Fruit fly (Drosophila melanogaster): ENCODE measurements around the gene CG3557.

CG3557 gene

dm6 chr2L:2398459-2398858 lies 12.9 kb upstream of the CG3557 start (continued):
- TF ChIP-seq Ptx1 (GFP tag; IDR thresholded peaks at IDR 0.05) (0 out of 2 replicates have a peak, but pooled peaks have one; percentile 16), CG32772 (GFP tag; IDR thresholded peaks at IDR 0.05) (0 out of 2 replicates have a peak, but pooled peaks have one; percentile 33), CG14441 (GFP tag; IDR thresholded peaks at IDR 0.05) (0 out of 2 replicates have a peak, but pooled peaks have one; percentile 10), CG5245 (GFP tag; optimal IDR thresholded peaks at IDR 0.05) (no peak), HLH3B (GFP tag; IDR thresholded peaks at IDR 0.05) (0 out of 2 replicates have a peak, but pooled peaks have one; percentile 10), tx (GFP tag; optimal IDR thresholded peaks at IDR 0.05) (no peak), CG11696 (GFP tag; IDR thresholded peaks at IDR 0.05) (0 out of 2 replicates have a peak, but pooled peaks have one; percentile 9), CG12769 (tag; optimal IDR thresholded peaks at IDR 0.05) (no peak), CG12391 (tag; optimal IDR thresholded peaks at IDR 0.05) (no peak), CG13424 (tag; optimal IDR thresholded peaks at IDR 0.05) (no peak), esg (GFP tag; conservative IDR thresholded peaks at IDR 0.05) (0 out of 2 replicates have a peak, but pooled peaks have one; percentile 14), CG14050 (GFP tag; IDR thresholded peaks at IDR 0.05) (no peak), NFAT (GFP tag; IDR thresholded peaks at IDR 0.05) (no peak), CG6175 (GFP tag; IDR thresholded peaks at IDR 0.05) (no peak), pan (optimal IDR thresholded peaks at IDR 0.05) (no peak), pan (GFP tag; optimal IDR thresholded peaks at IDR 0.05 in 1 of 2, IDR thresholded peaks at IDR 0.05 in 1 of 2) (peak in 1 of 2 experiments; percentile 5), CG12744 (GFP tag; optimal IDR thresholded peaks at IDR 0.05) (no peak), CG11695 (GFP tag; IDR thresholded peaks at IDR 0.05) (peak; percentile 21; the same call in 1 of the 3 replicates), dpn (GFP tag; optimal IDR thresholded peaks at IDR 0.05) (no peak), Stat92E (GFP tag; optimal IDR thresholded peaks at IDR 0.05) (no peak), CG30431 (GFP tag; optimal IDR thresholded peaks at IDR 0.05) (no peak), Ets65A (GFP tag) (no peak), trem (tag; optimal IDR thresholded peaks at IDR 0.05) (no peak), gsb (GFP tag; IDR thresholded peaks at IDR 0.05) (no peak), ac (GFP tag; optimal IDR thresholded peaks at IDR 0.05) (no peak), cad (GFP tag; optimal IDR thresholded peaks at IDR 0.05) (no peak), CG15269 (tag; optimal IDR thresholded peaks at IDR 0.05) (peak; percentile 16), CG34376 (GFP tag; optimal IDR thresholded peaks at IDR 0.05) (no peak), Oli (tag; optimal IDR thresholded peaks at IDR 0.05) (peak; percentile 24), jigr1 (GFP tag; IDR thresholded peaks at IDR 0.05) (no peak), onecut (GFP tag; IDR thresholded peaks at IDR 0.05) (no peak), CTCF (GFP tag; optimal IDR thresholded peaks at IDR 0.05) (no peak), CG34422 (GFP tag; IDR thresholded peaks at IDR 0.05) (peak; percentile 42; the same call in 1 of the 3 replicates), vvl (GFP tag; IDR thresholded peaks at IDR 0.05) (peak; percentile 30; the same call in 1 of the 2 replicates), Myb (GFP tag; optimal IDR thresholded peaks at IDR 0.05) (no peak), CG31224 (GFP tag; IDR thresholded peaks at IDR 0.05) (no peak), CG1792 (GFP tag; optimal IDR thresholded peaks at IDR 0.05) (no peak), lab (GFP tag; optimal IDR thresholded peaks at IDR 0.05) (peak; percentile 4), phol (tag; optimal IDR thresholded peaks at IDR 0.05) (peak; percentile 16), MESR4 (GFP tag; optimal IDR thresholded peaks at IDR 0.05) (no peak), ewg (GFP tag; optimal IDR thresholded peaks at IDR 0.05) (no peak), CG32532 (GFP tag; IDR thresholded peaks at IDR 0.05) (0 out of 2 replicates have a peak, but pooled peaks have one; percentile 12), CG31365 (tag; optimal IDR thresholded peaks at IDR 0.05) (no peak), CG10462 (GFP tag; optimal IDR thresholded peaks at IDR 0.05) (no peak), insv (GFP tag; optimal IDR thresholded peaks at IDR 0.05) (no peak), p53 (GFP tag; optimal IDR thresholded peaks at IDR 0.05) (no peak), cas (GFP tag; IDR thresholded peaks at IDR 0.05) (no peak), CG10959 (GFP tag; IDR thresholded peaks at IDR 0.05) (no peak), Ada2b (GFP tag; IDR thresholded peaks at IDR 0.05) (0 out of 2 replicates have a peak, but pooled peaks have one; percentile 5), tll (GFP tag; optimal IDR thresholded peaks at IDR 0.05) (no peak), crol (GFP tag; IDR thresholded peaks at IDR 0.05) (no peak), Hr78 (GFP tag; optimal IDR thresholded peaks at IDR 0.05) (no peak)

Measured in whole organism, embryonic.